Fruit fly (Drosophila melanogaster) whole organism, embryonic: ENCODE results near the gene Bap60.

Experiments used
- Adf1 ChIP-seq: fragments of 200-800 bp; sonication (Bioruptor generic); IDR thresholded peaks from 2 replicates; pipeline ENCODE4 v1.3.6; 2022; ENCODE audit warnings: missing biosample characterization, missing genetic modification characterization
- Antp ChIP-seq: fragments of 200-800 bp; sonication (Bioruptor generic); optimal IDR thresholded peaks from 3 replicates; lab custom pipeline; 2016; ENCODE audit warnings: missing biosample characterization, missing genetic modification characterization
- Awh ChIP-seq: fragments of 200-800 bp; sonication (Bioruptor generic); IDR thresholded peaks from 2 replicates; pipeline ENCODE4, ENCODE4 v1.3.6; 2022; ENCODE audit warnings: missing biosample characterization, missing genetic modification characterization
- CG10147 ChIP-seq: fragments of 200-800 bp; sonication (Bioruptor generic); optimal IDR thresholded peaks from 2 replicates; lab custom pipeline; 2019; ENCODE audit warnings: missing biosample characterization, mild to moderate bottlenecking, missing genetic modification characterization, moderate library complexity
- CG10366 ChIP-seq: fragments of 200-800 bp; sonication (Bioruptor generic); IDR thresholded peaks from 2 replicates; pipeline ENCODE4 v1.3.6; 2022; ENCODE audit warnings: missing biosample characterization, missing genetic modification characterization
- CG11247 ChIP-seq: fragments of 200-800 bp; sonication (Bioruptor generic); IDR thresholded peaks from 2 replicates; pipeline ENCODE4 v1.3.6; 2022; ENCODE audit warnings: missing biosample characterization, missing genetic modification characterization
- CG11456 ChIP-seq: fragments of 200-800 bp; sonication (Bioruptor generic); IDR thresholded peaks from 3 replicates; pipeline ENCODE4 v1.3.6; 2022; ENCODE audit warnings: missing biosample characterization, missing genetic modification characterization
- CG12155 ChIP-seq: fragments of 200-800 bp; sonication (Bioruptor generic); optimal IDR thresholded peaks from 3 replicates; lab custom pipeline; 2016; ENCODE audit warnings: missing biosample characterization, missing genetic modification characterization
- CG12299 ChIP-seq: fragments of 200-800 bp; sonication (Bioruptor generic); optimal IDR thresholded peaks from 2 replicates; lab custom pipeline; 2018; ENCODE audit warnings: missing biosample characterization, mild to moderate bottlenecking, missing genetic modification characterization
- CG14441 ChIP-seq: fragments of 200-800 bp; sonication (Bioruptor generic); IDR thresholded peaks from 2 replicates; pipeline ENCODE4 v1.3.6; 2022; ENCODE audit warnings: missing biosample characterization, missing genetic modification characterization
- CG14710 ChIP-seq: fragments of 200-800 bp; sonication (Bioruptor generic); optimal IDR thresholded peaks from 3 replicates; lab custom pipeline; 2019; ENCODE audit warnings: missing biosample characterization, mild to moderate bottlenecking, missing genetic modification characterization, moderate library complexity
- CG17328 ChIP-seq: fragments of 200-800 bp; sonication (Bioruptor generic); IDR thresholded peaks from 2 replicates; pipeline ENCODE4 v1.3.6; 2022; ENCODE audit warnings: missing biosample characterization, missing genetic modification characterization
- CG18011 ChIP-seq: fragments of 200-800 bp; sonication (Bioruptor generic); optimal IDR thresholded peaks from 2 replicates; lab custom pipeline; 2017; ENCODE audit warnings: missing biosample characterization, missing genetic modification characterization, mild to moderate bottlenecking, moderate library complexity, missing genotype
- CG2678 ChIP-seq: fragments of 200-800 bp; sonication (Bioruptor generic); optimal IDR thresholded peaks from 3 replicates; lab custom pipeline; 2019; ENCODE audit warnings: missing biosample characterization, mild to moderate bottlenecking, missing genetic modification characterization, moderate library complexity
- CG31224 ChIP-seq: fragments of 200-800 bp; sonication (Bioruptor generic); IDR thresholded peaks from 2 replicates; pipeline ENCODE4 v1.3.6; 2022; ENCODE audit warnings: missing biosample characterization, missing genetic modification characterization
- CG31441 ChIP-seq: fragments of 200-800 bp; sonication (Bioruptor generic); IDR thresholded peaks from 2 replicates; pipeline ENCODE4 v1.3.6; 2022; ENCODE audit warnings: missing biosample characterization, missing genetic modification characterization
- CG4854 ChIP-seq: fragments of 200-800 bp; sonication (Bioruptor generic); optimal IDR thresholded peaks from 2 replicates; lab custom pipeline; 2016; ENCODE audit warnings: missing biosample characterization, missing genetic modification characterization, inconsistent platforms
- CG7839 ChIP-seq: fragments of 200-800 bp; sonication (Bioruptor generic); optimal IDR thresholded peaks from 3 replicates; lab custom pipeline; 2018; ENCODE audit warnings: missing biosample characterization, mild to moderate bottlenecking, missing genetic modification characterization, moderate library complexity
- CG7963 ChIP-seq: fragments of 200-800 bp; sonication (Bioruptor generic); IDR thresholded peaks from 3 replicates; pipeline ENCODE4 v1.3.6; 2022; ENCODE audit warnings: missing biosample characterization, missing genetic modification characterization; ENCODE audit not compliant: partially characterized antibody
- CG8290 ChIP-seq, 3 experiments: fragments of 200-800 bp; sonication (Bioruptor generic); optimal IDR thresholded peaks; 2 replicates each; lab custom pipeline; 2016 to 2019; ENCODE audit warnings: missing biosample characterization in 3 of 3, missing genetic modification characterization in 3 of 3, mild to moderate bottlenecking in 2 of 3, moderate library complexity in 1 of 3
- CG9437 ChIP-seq: fragments of 200-800 bp; sonication (Bioruptor generic); optimal IDR thresholded peaks from 2 replicates; lab custom pipeline; 2018; ENCODE audit warnings: missing biosample characterization, mild to moderate bottlenecking, missing genetic modification characterization
- CG9727 ChIP-seq: fragments of 200-800 bp; sonication (Bioruptor generic); optimal IDR thresholded peaks from 3 replicates; lab custom pipeline; 2017; ENCODE audit warnings: missing biosample characterization, mild to moderate bottlenecking, missing genetic modification characterization
- Camta ChIP-seq: fragments of 200-800 bp; sonication (Bioruptor generic); optimal IDR thresholded peaks from 2 replicates; lab custom pipeline; 2016; ENCODE audit warnings: missing biosample characterization, missing genetic modification characterization
- Dip2 ChIP-seq: fragments of 200-800 bp; sonication (Bioruptor generic); IDR thresholded peaks from 2 replicates; pipeline ENCODE4 v1.3.6; 2022; ENCODE audit warnings: missing biosample characterization, missing genetic modification characterization
- E2f2 ChIP-seq: fragments of 200-800 bp; sonication (Bioruptor generic); IDR thresholded peaks from 2 replicates; pipeline ENCODE4 v1.3.6; 2022; ENCODE audit warnings: missing biosample characterization, missing genetic modification characterization
- Eip74EF ChIP-seq, 2 experiments: fragments of 200-800 bp in 1 of 2; fragments of >200 bp in 1 of 2; sonication (Bioruptor generic) in 1 of 2; optimal IDR thresholded peaks; 2 replicates each; lab custom pipeline; 2017 to 2019; ENCODE audit warnings: missing biosample characterization in 2 of 2, missing genetic modification characterization in 2 of 2, mild to moderate bottlenecking in 1 of 2, moderate library complexity in 1 of 2
- Elba2 ChIP-seq: fragments of 200-800 bp; sonication (Bioruptor generic); optimal IDR thresholded peaks from 3 replicates; lab custom pipeline; 2016; ENCODE audit warnings: missing biosample characterization, missing genetic modification characterization
- HLH54F ChIP-seq: fragments of 200-800 bp; sonication (Bioruptor generic); optimal IDR thresholded peaks from 3 replicates; lab custom pipeline; 2016; ENCODE audit warnings: missing biosample characterization, missing genetic modification characterization
- Hmx ChIP-seq: fragments of 200-800 bp; sonication (Bioruptor generic); optimal IDR thresholded peaks from 2 replicates; lab custom pipeline; 2016; ENCODE audit warnings: missing biosample characterization, missing genetic modification characterization
- MBD-R2 ChIP-seq: fragments of 200-800 bp; sonication (Bioruptor generic); IDR thresholded peaks from 2 replicates; pipeline ENCODE4 v1.3.6; 2022; ENCODE audit warnings: missing biosample characterization, missing genetic modification characterization
- Max ChIP-seq: fragments of 200-800 bp; sonication (Bioruptor generic); optimal IDR thresholded peaks from 2 replicates; lab custom pipeline; 2016; ENCODE audit warnings: missing biosample characterization, mild to moderate bottlenecking, missing genetic modification characterization
- Mrtf ChIP-seq: fragments of 200-800 bp; sonication (Bioruptor generic); IDR thresholded peaks from 3 replicates; pipeline ENCODE4 v1.3.6; 2022; ENCODE audit warnings: missing biosample characterization, missing genetic modification characterization
- Nf-YB ChIP-seq: fragments of 200-800 bp; sonication (Bioruptor generic); optimal IDR thresholded peaks from 3 replicates; lab custom pipeline; 2019; ENCODE audit warnings: missing biosample characterization, mild to moderate bottlenecking, missing genetic modification characterization, moderate library complexity
- Poxn ChIP-seq: fragments of 200-800 bp; sonication (Bioruptor generic); IDR thresholded peaks from 2 replicates; pipeline ENCODE4 v1.3.6; 2022; ENCODE audit warnings: missing biosample characterization, missing genetic modification characterization
- YL-1 ChIP-seq: fragments of 200-800 bp; sonication (Bioruptor generic); optimal IDR thresholded peaks from 3 replicates; lab custom pipeline; 2017; ENCODE audit warnings: missing biosample characterization, mild to moderate bottlenecking, missing genetic modification characterization
- ac ChIP-seq: fragments of 200-800 bp; sonication (Bioruptor generic); optimal IDR thresholded peaks from 3 replicates; lab custom pipeline; 2017; ENCODE audit warnings: missing biosample characterization, mild to moderate bottlenecking, missing genetic modification characterization
- btn ChIP-seq: fragments of 200-800 bp; sonication (Bioruptor generic); optimal IDR thresholded peaks from 2 replicates; lab custom pipeline; 2016; ENCODE audit warnings: missing biosample characterization, missing genetic modification characterization
- cg ChIP-seq: fragments of 200-800 bp; sonication (Bioruptor generic); optimal IDR thresholded peaks from 3 replicates; lab custom pipeline; 2019; ENCODE audit warnings: missing biosample characterization, mild to moderate bottlenecking, missing genetic modification characterization, moderate library complexity
- gfzf ChIP-seq: fragments of 200-800 bp; sonication (Bioruptor generic); optimal IDR thresholded peaks from 2 replicates; lab custom pipeline; 2016; ENCODE audit warnings: missing biosample characterization, mild to moderate bottlenecking, missing genetic modification characterization, moderate library complexity
- ham ChIP-seq: fragments of 200-800 bp; sonication (Bioruptor generic); IDR thresholded peaks from 2 replicates; pipeline ENCODE4 v1.3.6; 2022; ENCODE audit warnings: missing biosample characterization, missing genetic modification characterization
- jumu ChIP-seq: fragments of 200-800 bp; sonication (Bioruptor generic); optimal IDR thresholded peaks from 3 replicates; lab custom pipeline; 2016; ENCODE audit warnings: missing biosample characterization, missing genetic modification characterization
- klu ChIP-seq: fragments of 200-800 bp; sonication (Bioruptor generic); IDR thresholded peaks from 2 replicates; pipeline ENCODE4 v1.3.6; 2022; ENCODE audit warnings: missing biosample characterization, missing genetic modification characterization
- mld ChIP-seq: fragments of 200-800 bp; sonication (Bioruptor generic); IDR thresholded peaks from 3 replicates; pipeline ENCODE4 v1.3.6; 2022; ENCODE audit warnings: missing biosample characterization, missing genetic modification characterization; ENCODE audit not compliant: partially characterized antibody
- nau ChIP-seq: fragments of 200-800 bp; sonication (Bioruptor generic); optimal IDR thresholded peaks from 3 replicates; lab custom pipeline; 2017; ENCODE audit warnings: missing biosample characterization, mild to moderate bottlenecking, missing genetic modification characterization, missing genetic modification reagents
- pb ChIP-seq: fragments of 200-800 bp; sonication (Bioruptor generic); optimal IDR thresholded peaks from 3 replicates; lab custom pipeline; 2016; ENCODE audit warnings: missing biosample characterization, missing genetic modification characterization
- pum ChIP-seq: fragments of 200-800 bp; sonication (Bioruptor generic); optimal IDR thresholded peaks from 2 replicates; lab custom pipeline; 2016; ENCODE audit warnings: missing biosample characterization, missing genetic modification characterization
- ranshi ChIP-seq: fragments of 200-800 bp; sonication (Bioruptor generic); IDR thresholded peaks from 2 replicates; pipeline ENCODE4 v1.3.6; 2022; ENCODE audit warnings: missing biosample characterization, missing genetic modification characterization
- slp2 ChIP-seq: fragments of 200-800 bp; sonication (Bioruptor generic); optimal IDR thresholded peaks from 2 replicates; lab custom pipeline; 2016; ENCODE audit warnings: missing biosample characterization, missing genetic modification characterization
- toy ChIP-seq: fragments of 200-800 bp; sonication (Bioruptor generic); IDR thresholded peaks from 2 replicates; pipeline ENCODE4 v1.3.6; 2022; ENCODE audit warnings: missing biosample characterization, missing genetic modification characterization
- zen ChIP-seq: fragments of 200-800 bp; sonication (Bioruptor generic); optimal IDR thresholded peaks from 3 replicates; lab custom pipeline; 2018; ENCODE audit warnings: missing biosample characterization, mild to moderate bottlenecking, missing genetic modification characterization, moderate library complexity

Bap60 gene

DNA sequence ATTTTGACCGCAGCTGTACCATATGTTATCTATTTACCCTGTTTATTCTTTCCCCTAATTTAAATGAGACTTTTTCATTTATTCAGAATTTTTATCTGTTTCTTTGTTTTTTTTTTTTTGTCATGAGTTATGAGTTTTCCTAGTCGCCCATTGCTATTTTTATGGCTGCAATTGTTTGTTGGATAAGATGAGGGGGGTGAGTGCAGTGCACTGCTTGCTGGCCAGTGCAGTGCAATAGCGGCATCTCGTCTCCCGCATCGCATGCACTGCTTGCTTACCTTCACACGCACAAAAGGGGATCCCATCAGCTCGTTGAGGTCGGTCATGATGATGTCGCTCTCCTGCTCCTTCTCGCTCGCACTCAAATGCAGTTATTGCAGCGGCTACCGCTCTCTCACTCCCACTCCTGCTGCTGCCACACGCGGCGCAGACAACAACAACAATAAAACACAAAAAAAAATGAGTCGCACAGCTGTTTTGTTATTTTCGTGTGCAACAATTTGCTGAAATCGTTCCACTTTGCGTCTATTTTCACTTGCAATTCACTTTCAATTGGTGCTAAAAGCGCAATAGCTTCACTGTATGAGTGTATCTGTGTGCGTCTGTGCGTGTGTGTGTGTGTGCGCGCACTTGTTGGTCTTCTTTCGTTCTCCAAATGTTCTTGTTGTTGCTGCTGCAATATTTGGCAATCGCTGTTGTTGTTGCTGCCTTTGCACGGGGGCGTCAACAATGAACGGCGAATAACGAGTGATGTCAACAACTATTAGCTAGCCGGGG, 31.1 kb downstream of the Bap60 start (continued):
- TF ChIP-seq CG14441 (GFP tag; lab: Robert Waterston, UW) (0 out of 2 replicates have a peak, but pooled peaks have one; percentile 20), Elba2 (GFP tag; lab: Kevin White, UChicago) (no peak), Camta (GFP tag; lab: Kevin White, UChicago) (peak; percentile 43), CG8290 (GFP tag; optimal IDR thresholded peaks at IDR 0.05; lab: Kevin White, UChicago) (peak; percentile 67), CG8290 (tag; optimal IDR thresholded peaks at IDR 0.05; lab: Kevin White, UChicago) (peak in 1 of 2 experiments; percentile 20), E2f2 (GFP tag; lab: Robert Waterston, UW) (no peak), CG18011 (GFP tag; lab: Kevin White, UChicago) (no peak), CG11456 (GFP tag; lab: Robert Waterston, UW) (no peak), toy (GFP tag; lab: Robert Waterston, UW) (no peak), Poxn (GFP tag; lab: Robert Waterston, UW) (no peak), gfzf (GFP tag; lab: Kevin White, UChicago) (no peak), HLH54F (GFP tag; lab: Kevin White, UChicago) (no peak), CG12155 (GFP tag; lab: Kevin White, UChicago) (no peak), Adf1 (GFP tag; lab: Robert Waterston, UW) (no peak), CG12299 (tag; lab: Kevin White, UChicago) (no peak), cg (GFP tag; lab: Kevin White, UChicago) (no peak), CG7839 (peak; percentile 24), ham (GFP tag; lab: Robert Waterston, UW) (no peak), ranshi (GFP tag; lab: Robert Waterston, UW) (0 out of 2 replicates have a peak, but pooled peaks have one; percentile 23), CG17328 (GFP tag; lab: Robert Waterston, UW) (peak; percentile 70), CG31441 (no peak), btn (GFP tag; lab: Kevin White, UChicago) (peak; percentile 55), Eip74EF (GFP tag; optimal IDR thresholded peaks at IDR 0.05; lab: Kevin White, UChicago) (peak in 1 of 2 experiments; percentile 15), CG11247 (no peak), CG10147 (GFP tag; lab: Kevin White, UChicago) (no peak), CG10366 (GFP tag; lab: Robert Waterston, UW) (no peak), Nf-YB (GFP tag; lab: Kevin White, UChicago) (no peak), klu (GFP tag; lab: Robert Waterston, UW) (no peak), pum (GFP tag; lab: Kevin White, UChicago) (peak; percentile 50), Max (GFP tag; lab: Kevin White, UChicago) (no peak), Dip2 (GFP tag; lab: Robert Waterston, UW) (no peak), CG9727 (GFP tag; lab: Kevin White, UChicago) (peak; percentile 11), Awh (no peak), zen (tag; lab: Kevin White, UChicago) (no peak), YL-1 (GFP tag; lab: Kevin White, UChicago) (no peak), CG31224 (GFP tag; lab: Robert Waterston, UW) (no peak), Antp (no peak), CG7963 (GFP tag; lab: Robert Waterston, UW) (no peak), jumu (peak; percentile 40), Hmx (GFP tag; lab: Kevin White, UChicago) (no peak), MBD-R2 (GFP tag; lab: Robert Waterston, UW) (no peak), CG9437 (no peak), CG4854 (GFP tag; lab: Kevin White, UChicago) (no peak), ac (no peak), pb (peak; percentile 35), CG14710 (tag; lab: Kevin White, UChicago) (peak; percentile 19), mld (GFP tag; lab: Robert Waterston, UW) (no peak), slp2 (GFP tag; lab: Kevin White, UChicago) (no peak), CG2678 (tag; lab: Kevin White, UChicago) (no peak), nau (GFP tag; lab: Kevin White, UChicago) (no peak), Mrtf (GFP tag; lab: Robert Waterston, UW) (no peak)
